Worm (Caenorhabditis elegans) whole organism, young adult: ENCODE measurements around the gene trr-1.

Source experiments
- B0035.1 ChIP-seq: sonication (generic microtip); optimal IDR thresholded peaks from 2 replicates; lab custom pipeline; 2016; ENCODE audit warnings: missing genetic modification characterization, mild to moderate bottlenecking, missing compliant biosample characterization, missing genotype, missing genetic modification reagents
- B0336.3 ChIP-seq: fragments of 200-800 bp; sonication (Bioruptor generic); IDR thresholded peaks from 2 replicates; pipeline ENCODE4 v1.3.6; 2022; ENCODE audit warnings: missing genetic modification characterization, missing compliant biosample characterization
- F23B12.7 ChIP-seq: sonication (generic microtip); optimal IDR thresholded peaks from 2 replicates; lab custom pipeline; 2017; ENCODE audit warnings: missing genetic modification characterization, mild to moderate bottlenecking, missing compliant biosample characterization, antibody characterized with exemption, moderate library complexity; ENCODE audit not compliant: insufficient read depth
- F33H1.4 ChIP-seq: fragments of 200-800 bp; sonication (Bioruptor generic); IDR thresholded peaks from 2 replicates; pipeline ENCODE4 v1.3.6; 2022; ENCODE audit warnings: missing genetic modification reagents, missing genetic modification characterization, missing compliant biosample characterization
- F37B4.10 ChIP-seq: fragments of 200-800 bp; sonication (Bioruptor generic); IDR thresholded peaks from 2 replicates; pipeline ENCODE4 v1.3.6; 2022; ENCODE audit warnings: missing genetic modification characterization, missing compliant biosample characterization
- K11D2.4 ChIP-seq: fragments of 200-800 bp; sonication (Bioruptor generic); IDR thresholded peaks from 2 replicates; pipeline ENCODE4 v1.3.6; 2022; ENCODE audit warnings: missing genetic modification reagents, missing genetic modification characterization, missing compliant biosample characterization
- T07F8.4 ChIP-seq: sonication (generic microtip); optimal IDR thresholded peaks from 2 replicates; lab custom pipeline; 2016; ENCODE audit warnings: mild to moderate bottlenecking, missing genetic modification characterization, moderate library complexity, missing compliant biosample characterization
- ZK185.1 ChIP-seq: sonication (generic microtip); optimal IDR thresholded peaks from 2 replicates; lab custom pipeline; 2016; ENCODE audit warnings: mild to moderate bottlenecking, missing genetic modification characterization, missing compliant biosample characterization; ENCODE audit not compliant: poor library complexity, severe bottlenecking
- attf-5 ChIP-seq: fragments of 200-800 bp; sonication (Bioruptor generic); optimal IDR thresholded peaks from 2 replicates; lab custom pipeline; 2018; ENCODE audit warnings: mild to moderate bottlenecking, missing genetic modification characterization, missing compliant biosample characterization
- bed-2 ChIP-seq: fragments of 200-800 bp; sonication (Bioruptor generic); IDR thresholded peaks from 2 replicates; pipeline ENCODE4 v1.3.6; 2022; ENCODE audit warnings: missing genetic modification reagents, missing genetic modification characterization, missing compliant biosample characterization
- cebp-1 ChIP-seq, 2 experiments: fragments of 200-800 bp in 1 of 2; sonication (Bioruptor generic) in 1 of 2; sonication (generic microtip) in 1 of 2; IDR thresholded peaks in 1 of 2; optimal IDR thresholded peaks in 1 of 2; 2 replicates each; pipeline versions ENCODE4 v1.3.6 to Lab custom; 2017 to 2022; ENCODE audit warnings: missing compliant biosample characterization in 2 of 2, missing genetic modification characterization in 2 of 2, mild to moderate bottlenecking in 1 of 2, missing genetic modification reagents in 1 of 2, moderate library complexity in 1 of 2
- dox-1 ChIP-seq: fragments of 200-800 bp; sonication (Bioruptor generic); IDR thresholded peaks from 2 replicates; pipeline ENCODE4 v1.3.6; 2022; ENCODE audit warnings: missing genetic modification reagents, missing genetic modification characterization, missing compliant biosample characterization
- egl-18 ChIP-seq: fragments of 200-800 bp; sonication (Bioruptor generic); IDR thresholded peaks from 2 replicates; pipeline ENCODE4 v1.3.6; 2022; ENCODE audit warnings: missing genetic modification reagents, missing genetic modification characterization, missing compliant biosample characterization
- ekl-4 ChIP-seq: fragments of 200-800 bp; sonication (Bioruptor generic); IDR thresholded peaks from 2 replicates; pipeline ENCODE4 v1.3.6; 2022; ENCODE audit warnings: missing genetic modification reagents, missing genetic modification characterization, missing compliant biosample characterization
- fkh-3 ChIP-seq: sonication (generic microtip); optimal IDR thresholded peaks from 2 replicates; lab custom pipeline; 2016; ENCODE audit warnings: mild to moderate bottlenecking, missing genetic modification characterization, missing compliant biosample characterization
- hlh-26 ChIP-seq: fragments of 200-800 bp; sonication (Bioruptor generic); conservative IDR thresholded peaks from 2 replicates; pipeline ENCODE4 v1.3.6; 2022; ENCODE audit warnings: missing genetic modification reagents, missing genetic modification characterization, missing compliant biosample characterization
- hmg-1.2 ChIP-seq: fragments of 200-800 bp; sonication (Bioruptor generic); IDR thresholded peaks from 2 replicates; pipeline ENCODE4 v1.3.6; 2022; ENCODE audit warnings: missing genetic modification reagents, missing genetic modification characterization, missing compliant biosample characterization
- hmg-20 ChIP-seq: fragments of 200-800 bp; sonication (Bioruptor generic); IDR thresholded peaks from 2 replicates; pipeline ENCODE4 v1.3.6; 2022; ENCODE audit warnings: missing genetic modification reagents, missing genetic modification characterization, missing compliant biosample characterization
- let-526 ChIP-seq: fragments of 200-800 bp; sonication (Bioruptor generic); IDR thresholded peaks from 2 replicates; pipeline ENCODE4 v1.3.6; 2022; ENCODE audit warnings: missing genetic modification reagents, missing genetic modification characterization, missing compliant biosample characterization
- let-607 ChIP-seq, 2 experiments: fragments of 200-800 bp in 1 of 2; sonication (Bioruptor generic) in 1 of 2; sonication (generic microtip) in 1 of 2; optimal IDR thresholded peaks; 2 replicates each; lab custom pipeline; 2016 to 2018; ENCODE audit warnings: mild to moderate bottlenecking in 2 of 2, missing compliant biosample characterization in 2 of 2, missing genetic modification characterization in 2 of 2, moderate library complexity in 2 of 2, missing genotype in 1 of 2
- lin-40 ChIP-seq: sonication (generic microtip); optimal IDR thresholded peaks from 2 replicates; lab custom pipeline; 2016; ENCODE audit warnings: missing genetic modification characterization, mild to moderate bottlenecking, missing compliant biosample characterization, missing genotype, missing genetic modification reagents
- lin-54 ChIP-seq: fragments of 200-800 bp; sonication (Bioruptor generic); optimal IDR thresholded peaks from 2 replicates; lab custom pipeline; 2018; ENCODE audit warnings: mild to moderate bottlenecking, missing genetic modification characterization, missing compliant biosample characterization
- madf-10 ChIP-seq: sonication (generic microtip); optimal IDR thresholded peaks from 2 replicates; lab custom pipeline; 2016; ENCODE audit warnings: mild to moderate bottlenecking, missing genetic modification characterization, missing compliant biosample characterization
- madf-3 ChIP-seq: fragments of 200-800 bp; sonication (Bioruptor generic); IDR thresholded peaks from 2 replicates; pipeline ENCODE4 v1.3.6; 2022; ENCODE audit warnings: missing genetic modification reagents, missing genetic modification characterization, missing compliant biosample characterization
- madf-8 ChIP-seq: fragments of 200-800 bp; sonication (Bioruptor generic); conservative IDR thresholded peaks from 2 replicates; pipeline ENCODE4 v1.3.6; 2022; ENCODE audit warnings: missing genetic modification reagents, missing genetic modification characterization, missing compliant biosample characterization
- mes-4 ChIP-seq: sonication (generic microtip); optimal IDR thresholded peaks from 2 replicates; lab custom pipeline; 2016; ENCODE audit warnings: missing genotype, missing genetic modification characterization, missing compliant biosample characterization
- nfya-2 ChIP-seq: fragments of 200-800 bp; sonication (Bioruptor generic); IDR thresholded peaks from 2 replicates; pipeline ENCODE4 v1.3.6; 2022; ENCODE audit warnings: missing genetic modification reagents, missing genetic modification characterization, missing compliant biosample characterization
- nfyb-1 ChIP-seq: fragments of 200-800 bp; sonication (Bioruptor generic); IDR thresholded peaks from 2 replicates; pipeline ENCODE4 v1.3.6; 2022; ENCODE audit warnings: missing genetic modification reagents, missing genetic modification characterization, missing compliant biosample characterization
- nhr-80 ChIP-seq: sonication (generic microtip); optimal IDR thresholded peaks from 2 replicates; lab custom pipeline; 2016; ENCODE audit warnings: missing genetic modification characterization, missing compliant biosample characterization
- nhr-90 ChIP-seq: sonication (generic microtip); optimal IDR thresholded peaks from 2 replicates; lab custom pipeline; 2016; ENCODE audit warnings: missing genotype, mild to moderate bottlenecking, missing genetic modification characterization, missing compliant biosample characterization
- pbrm-1 ChIP-seq: fragments of 200-800 bp; sonication (Bioruptor generic); IDR thresholded peaks from 2 replicates; pipeline ENCODE4 v1.3.6; 2022; ENCODE audit warnings: missing genetic modification reagents, missing genetic modification characterization, missing compliant biosample characterization
- snpc-1.3 ChIP-seq: sonication (generic microtip); optimal IDR thresholded peaks from 2 replicates; lab custom pipeline; 2017; ENCODE audit warnings: missing genetic modification characterization, mild to moderate bottlenecking, missing compliant biosample characterization, antibody characterized with exemption, moderate library complexity, missing genotype, missing genetic modification reagents; ENCODE audit not compliant: insufficient read depth
- snpc-3.4 ChIP-seq: sonication (generic microtip); optimal IDR thresholded peaks from 2 replicates; lab custom pipeline; 2017; ENCODE audit warnings: missing genetic modification characterization, mild to moderate bottlenecking, missing compliant biosample characterization, antibody characterized with exemption, moderate library complexity, missing genotype, missing genetic modification reagents
- snpc-4 ChIP-seq, 5 experiments: fragments of 150-350 bp in 1 of 5; sonication (generic microtip) in 4 of 5; optimal IDR thresholded peaks; 2 replicates each; lab custom pipeline; 2014 to 2018; ENCODE audit warnings: missing genetic modification characterization in 5 of 5, missing biosample characterization in 3 of 5, antibody characterized with exemption in 2 of 5, mild to moderate bottlenecking in 2 of 5, missing compliant biosample characterization in 2 of 5, missing genotype in 2 of 5, moderate library complexity in 2 of 5, missing genetic modification reagents in 1 of 5
- sptf-2 ChIP-seq: fragments of 200-800 bp; sonication (Bioruptor generic); optimal IDR thresholded peaks from 2 replicates; lab custom pipeline; 2018; ENCODE audit warnings: mild to moderate bottlenecking, missing genetic modification characterization, missing compliant biosample characterization
- tbx-9 ChIP-seq: sonication (generic microtip); optimal IDR thresholded peaks from 2 replicates; lab custom pipeline; 2016; ENCODE audit warnings: borderline replicate concordance, missing genetic modification characterization, inconsistent platforms, missing compliant biosample characterization
- zfh-2 ChIP-seq: fragments of 200-800 bp; sonication (Bioruptor generic); conservative IDR thresholded peaks from 2 replicates; pipeline ENCODE4 v1.3.6; 2022; ENCODE audit warnings: missing genetic modification reagents, missing genetic modification characterization, missing compliant biosample characterization
- zim-3 ChIP-seq: sonication (generic microtip); optimal IDR thresholded peaks from 2 replicates; lab custom pipeline; 2017; ENCODE audit warnings: mild to moderate bottlenecking, missing genetic modification characterization, moderate library complexity, missing compliant biosample characterization
- ztf-28 ChIP-seq: fragments of 200-800 bp; sonication (Bioruptor generic); IDR thresholded peaks from 2 replicates; pipeline ENCODE4 v1.3.6; 2022; ENCODE audit warnings: missing genetic modification reagents, missing genetic modification characterization, missing compliant biosample characterization
- ztf-3 ChIP-seq: fragments of 200-800 bp; sonication (Bioruptor generic); optimal IDR thresholded peaks from 2 replicates; lab custom pipeline; 2018; ENCODE audit warnings: mild to moderate bottlenecking, missing genetic modification characterization, missing compliant biosample characterization

trr-1 gene

DNA sequence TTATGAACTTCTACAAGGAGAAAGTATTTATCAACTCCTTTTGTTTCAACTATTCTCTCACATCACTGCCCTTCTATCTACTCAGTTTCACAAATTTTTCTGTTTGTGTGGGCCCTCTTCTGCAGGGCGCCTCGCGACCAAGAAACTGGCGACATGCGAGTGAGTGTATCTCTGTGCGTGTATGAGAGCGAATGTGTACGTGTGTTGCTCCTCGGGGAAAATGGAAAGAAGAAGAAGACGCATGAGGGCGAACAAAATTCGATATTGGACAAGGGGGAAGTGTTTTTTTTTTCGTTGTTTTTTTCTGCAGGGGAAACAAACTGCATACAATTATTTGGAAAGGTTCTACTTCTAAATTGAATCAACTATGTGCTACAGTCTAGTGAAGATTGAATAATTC lies 54.2 kb downstream of the trr-1 start:
- TF ChIP-seq ztf-28 (GFP tag; lab: Robert Waterston, UW) (no peak), zfh-2 (GFP tag; lab: Robert Waterston, UW) (0 out of 2 replicates have a peak, but pooled peaks have one; percentile 6), snpc-4 (GFP tag; optimal IDR thresholded peaks at IDR 0.05; lab: Kevin White, UChicago) (no peak), snpc-4 (tag; optimal IDR thresholded peaks at IDR 0.05; lab: Kevin White, UChicago) (no peak), hmg-1.2 (GFP tag; lab: Robert Waterston, UW) (0 out of 2 replicates have a peak, but pooled peaks have one; percentile 13), madf-3 (GFP tag; lab: Robert Waterston, UW) (0 out of 2 replicates have a peak, but pooled peaks have one; percentile 40), F23B12.7 (tag; lab: Kevin White, UChicago) (no peak)

DNA sequence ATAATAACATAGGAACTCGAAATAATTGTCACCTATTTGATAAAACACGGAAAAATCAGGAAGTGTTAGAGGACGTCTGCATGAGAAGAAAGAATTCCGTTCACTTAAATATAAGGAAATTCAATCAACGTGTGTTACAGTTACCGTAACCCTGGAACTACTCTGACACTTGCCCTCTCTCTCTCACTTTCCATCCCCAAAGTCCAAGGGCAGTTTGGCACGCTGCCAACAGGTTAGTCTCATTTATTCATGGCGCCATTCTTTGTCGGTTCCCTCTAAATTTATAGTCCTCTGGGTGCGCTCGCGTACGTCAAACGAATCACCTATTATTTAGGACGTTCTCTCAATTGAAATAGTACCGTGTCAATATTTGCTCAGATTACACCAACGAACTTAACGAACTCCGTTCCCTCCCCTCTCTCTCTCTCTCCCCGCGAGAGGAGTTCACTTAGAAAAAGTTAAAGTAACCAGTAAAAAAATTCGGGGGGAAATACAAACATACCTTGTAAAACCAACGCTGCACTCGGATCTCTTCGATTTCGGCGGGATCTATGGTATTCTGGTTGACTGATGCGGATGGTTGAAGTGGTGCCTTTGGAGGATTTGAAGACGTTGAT lies 55.0 kb downstream of the trr-1 start:
- 0 out of 2 replicates have a peak, but pooled peaks have one; percentile 43 for TF ChIP-seq let-526 (GFP tag; lab: Robert Waterston, UW)
- no peak for TF ChIP-seq attf-5 (GFP tag; lab: Kevin White, UChicago)
- no peak for TF ChIP-seq sptf-2

DNA sequence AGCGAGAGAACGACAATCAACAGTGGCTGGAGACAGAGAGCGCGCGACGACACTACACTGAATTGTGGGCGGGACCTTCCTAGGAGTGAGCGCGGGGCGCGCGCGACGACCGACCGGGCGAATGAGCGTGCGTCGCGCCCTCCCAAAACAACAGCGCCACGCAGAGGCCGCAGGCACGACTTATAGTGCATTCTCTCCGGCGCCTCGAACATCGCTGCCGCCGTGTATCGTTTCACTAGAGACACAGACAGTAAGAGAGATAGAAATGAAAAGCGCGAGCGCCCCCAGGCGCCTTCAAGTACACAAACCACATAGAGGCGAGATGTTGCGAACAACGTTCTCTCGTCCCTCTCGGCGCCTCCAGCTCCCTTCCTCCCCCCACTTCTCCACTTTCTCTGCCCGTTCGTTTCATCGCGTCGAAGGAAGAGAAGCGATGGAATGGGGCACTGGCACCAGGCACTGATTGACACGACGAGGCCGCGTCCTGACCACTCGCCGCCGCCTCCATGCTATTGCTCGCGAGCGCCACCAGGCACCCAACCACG lies 55.8 kb downstream of the trr-1 start:
- peak; percentile 80 for TF ChIP-seq egl-18
- TF ChIP-seq pbrm-1 (GFP tag; lab: Robert Waterston, UW), result 0 out of 2 replicates have a peak, but pooled peaks have one; percentile 55
- peak; percentile 98 for TF ChIP-seq madf-10
- peak; percentile 79 for TF ChIP-seq nfyb-1 (GFP tag; lab: Robert Waterston, UW)
- TF ChIP-seq K11D2.4 (GFP tag; lab: Robert Waterston, UW), result peak; percentile 87
- TF ChIP-seq ztf-3 (GFP tag; lab: Kevin White, UChicago), result no peak
- no peak for TF ChIP-seq snpc-1.3
- TF ChIP-seq nhr-90 (tag; lab: Kevin White, UChicago), result peak; percentile 68
- TF ChIP-seq ekl-4 (GFP tag; lab: Robert Waterston, UW), result peak; percentile 49; the same call in 1 of the 2 replicates
- TF ChIP-seq let-607 (tag; optimal IDR thresholded peaks at IDR 0.05; lab: Kevin White, UChicago), result peak; percentile 51 to 68
- TF ChIP-seq hlh-26, result no peak
- TF ChIP-seq tbx-9 (tag; lab: Kevin White, UChicago), result no peak
- TF ChIP-seq madf-3 (GFP tag; lab: Robert Waterston, UW), result 0 out of 2 replicates have a peak, but pooled peaks have one; percentile 36
- TF ChIP-seq F33H1.4 (GFP tag; lab: Robert Waterston, UW), result no peak
- peak; percentile 85 for TF ChIP-seq hmg-1.2 (GFP tag; lab: Robert Waterston, UW)
- TF ChIP-seq nhr-80 (tag; lab: Kevin White, UChicago), result peak; percentile 100
- TF ChIP-seq bed-2 (GFP tag; lab: Robert Waterston, UW), result 0 out of 2 replicates have a peak, but pooled peaks have one; percentile 53
- TF ChIP-seq snpc-3.4 (tag; lab: Kevin White, UChicago), result no peak
- TF ChIP-seq zim-3 (tag; lab: Kevin White, UChicago), result no peak
- TF ChIP-seq dox-1 (GFP tag; lab: Robert Waterston, UW), result peak; percentile 87
- 0 out of 2 replicates have a peak, but pooled peaks have one; percentile 12 for TF ChIP-seq F37B4.10 (GFP tag; lab: Robert Waterston, UW)
- TF ChIP-seq madf-8 (GFP tag; lab: Robert Waterston, UW), result no peak
- TF ChIP-seq T07F8.4 (tag; lab: Kevin White, UChicago), result peak; percentile 24
- 0 out of 2 replicates have a peak, but pooled peaks have one; percentile 44 for TF ChIP-seq hmg-20 (GFP tag; lab: Robert Waterston, UW)
- no peak for TF ChIP-seq nfya-2
- peak; percentile 76 for TF ChIP-seq B0035.1 (tag; lab: Kevin White, UChicago)
- no peak for TF ChIP-seq fkh-3 (tag; lab: Kevin White, UChicago)
- peak; percentile 86 for TF ChIP-seq lin-40 (tag; lab: Kevin White, UChicago)
- TF ChIP-seq B0336.3 (GFP tag; lab: Robert Waterston, UW), result peak; percentile 85
- peak; percentile 71 for TF ChIP-seq cebp-1 (GFP tag; IDR thresholded peaks at IDR 0.05; lab: Robert Waterston, UW)
- TF ChIP-seq cebp-1 (tag; optimal IDR thresholded peaks at IDR 0.05; lab: Kevin White, UChicago), result peak; percentile 89
- TF ChIP-seq lin-54 (GFP tag; lab: Kevin White, UChicago), result peak; percentile 49
- TF ChIP-seq ZK185.1 (tag; lab: Kevin White, UChicago), result peak; percentile 66
- no peak for TF ChIP-seq mes-4 (tag; lab: Kevin White, UChicago)
